Fruit fly (Drosophila melanogaster): ENCODE measurements around the gene CG13295.
A peak's percentile ranks its signal among the peaks of the same experiment; 100 is the strongest.

Gene CG13295

DNA sequence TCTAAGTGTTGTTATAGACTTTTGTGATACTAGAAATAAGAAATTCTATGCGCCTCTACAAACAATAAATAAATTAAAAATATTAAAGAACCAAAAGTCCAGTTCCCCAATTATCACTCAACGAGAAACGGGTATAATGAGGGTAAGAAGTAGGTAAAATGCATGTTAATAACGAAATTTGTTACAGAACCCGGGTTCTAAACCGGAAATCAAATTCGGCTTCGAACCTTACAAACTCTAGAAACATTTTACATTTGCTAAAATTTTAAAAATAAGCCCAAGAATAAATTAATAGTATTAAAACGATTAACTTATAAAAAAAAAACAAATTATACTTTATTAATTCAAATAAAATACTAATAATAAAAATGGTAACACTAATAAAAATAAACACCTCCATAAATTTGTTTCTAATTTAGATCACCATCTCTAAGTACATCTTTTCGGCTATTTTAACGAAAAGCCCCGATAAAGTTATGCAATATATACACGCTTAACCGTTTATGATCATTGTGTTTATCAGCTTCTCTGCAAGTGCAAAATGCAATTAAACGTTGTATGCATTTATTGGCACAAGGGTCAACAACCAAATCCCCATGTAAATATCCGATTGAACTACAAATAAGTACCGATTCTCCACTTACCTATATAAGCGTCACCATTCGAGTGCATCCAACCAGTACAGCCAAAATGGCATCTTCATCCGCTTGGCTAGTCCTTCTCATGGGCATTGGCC, 3.4 kb downstream of the CG13295 start, which contains the start of gene CG6602 (continued):
- TF ChIP-seq Atf6 (GFP tag; IDR thresholded peaks at IDR 0.05) = peak; percentile 17; the same call in 1 of the 2 replicates
- no peak for TF ChIP-seq sim (GFP tag; IDR thresholded peaks at IDR 0.05)
- peak; percentile 30 for TF ChIP-seq Sry-δ (GFP tag; optimal IDR thresholded peaks at IDR 0.05)
- TF ChIP-seq ken (GFP tag; IDR thresholded peaks at IDR 0.05) = peak; percentile 84
- no peak for TF ChIP-seq nerfin-1 (tag; optimal IDR thresholded peaks at IDR 0.05)
- TF ChIP-seq CTCF (GFP tag; optimal IDR thresholded peaks at IDR 0.05) = peak; percentile 83
- peak; percentile 58 for TF ChIP-seq CG9932 (GFP tag; IDR thresholded peaks at IDR 0.05)
- TF ChIP-seq ro (GFP tag; IDR thresholded peaks at IDR 0.05) = peak; percentile 23; the same call in 1 of the 2 replicates
- TF ChIP-seq emc (GFP tag; optimal IDR thresholded peaks at IDR 0.05) = peak; percentile 62
- TF ChIP-seq Gsc (GFP tag; IDR thresholded peaks at IDR 0.05) = no peak
- peak; percentile 68 for TF ChIP-seq al (GFP tag; IDR thresholded peaks at IDR 0.05)
- peak; percentile 99 for TF ChIP-seq Ets97D (GFP tag; optimal IDR thresholded peaks at IDR 0.05)
- peak; percentile 60 for TF ChIP-seq H2.0 (GFP tag; IDR thresholded peaks at IDR 0.05)
- TF ChIP-seq trh (GFP tag; optimal IDR thresholded peaks at IDR 0.05) = peak; percentile 30
- peak; percentile 71 for TF ChIP-seq dati (GFP tag; IDR thresholded peaks at IDR 0.05)
- TF ChIP-seq CG2678 (tag; optimal IDR thresholded peaks at IDR 0.05) = no peak
- TF ChIP-seq Meics (GFP tag; optimal IDR thresholded peaks at IDR 0.05) = peak; percentile 88
- TF ChIP-seq CG10274 (GFP tag; optimal IDR thresholded peaks at IDR 0.05) = peak; percentile 67
- no peak for TF ChIP-seq Hand (GFP tag; optimal IDR thresholded peaks at IDR 0.05)
- peak; percentile 81 for TF ChIP-seq CG13296 (GFP tag; optimal IDR thresholded peaks at IDR 0.05)
- peak; percentile 35 for TF ChIP-seq CG16815 (GFP tag; optimal IDR thresholded peaks at IDR 0.05)
- TF ChIP-seq CG8359 (GFP tag; optimal IDR thresholded peaks at IDR 0.05; ENCODE audit: borderline replicate concordance) = peak; percentile 51
- peak; percentile 28 for TF ChIP-seq CG1529 (GFP tag; optimal IDR thresholded peaks at IDR 0.05)
- peak; percentile 54 for TF ChIP-seq CG9727 (GFP tag; optimal IDR thresholded peaks at IDR 0.05)
- peak; percentile 34 for TF ChIP-seq CG15696 (tag; optimal IDR thresholded peaks at IDR 0.05)
- no peak for TF ChIP-seq nau (GFP tag; optimal IDR thresholded peaks at IDR 0.05)
- no peak for TF ChIP-seq sqz (GFP tag; optimal IDR thresholded peaks at IDR 0.05)
- TF ChIP-seq CG17186 (GFP tag; optimal IDR thresholded peaks at IDR 0.05) = no peak
- TF ChIP-seq ind (GFP tag; optimal IDR thresholded peaks at IDR 0.05) = peak; percentile 63
- peak; percentile 38 for TF ChIP-seq gsb-n (tag; optimal IDR thresholded peaks at IDR 0.05)
- TF ChIP-seq wek (GFP tag; optimal IDR thresholded peaks at IDR 0.05) = peak; percentile 6
- no peak for TF ChIP-seq CG13287 (GFP tag; IDR thresholded peaks at IDR 0.05; ENCODE audit: partially characterized antibody)
- no peak for TF ChIP-seq CG1832 (GFP tag; optimal IDR thresholded peaks at IDR 0.05)
- peak; percentile 14 for TF ChIP-seq org-1 (GFP tag; optimal IDR thresholded peaks at IDR 0.05)
- TF ChIP-seq cato (GFP tag; optimal IDR thresholded peaks at IDR 0.05; ENCODE audit: borderline replicate concordance) = peak; percentile 30
- TF ChIP-seq CG2889 (GFP tag; IDR thresholded peaks at IDR 0.05) = no peak
- peak; percentile 0 for TF ChIP-seq Sox102F (GFP tag; optimal IDR thresholded peaks at IDR 0.05)
- TF ChIP-seq CG14050 (GFP tag; IDR thresholded peaks at IDR 0.05) = peak; percentile 66
- peak; percentile 18; the same call in 1 of the 2 replicates for TF ChIP-seq Ravus (GFP tag; IDR thresholded peaks at IDR 0.05)
- peak; percentile 44 for TF ChIP-seq CG6254 (GFP tag; optimal IDR thresholded peaks at IDR 0.05)
- TF ChIP-seq ftz-f1 (GFP tag; optimal IDR thresholded peaks at IDR 0.05) = no peak
- TF ChIP-seq CG13424 (tag; optimal IDR thresholded peaks at IDR 0.05) = peak; percentile 16
- peak; percentile 38 for TF ChIP-seq CG15269 (tag; optimal IDR thresholded peaks at IDR 0.05)
- TF ChIP-seq Atf-2 (GFP tag; optimal IDR thresholded peaks at IDR 0.05) = no peak
- no peak for TF ChIP-seq Chrac-16 (GFP tag; optimal IDR thresholded peaks at IDR 0.05)
- peak; percentile 55 for TF ChIP-seq CG8089 (GFP tag; optimal IDR thresholded peaks at IDR 0.05)
- TF ChIP-seq CG8924 (tag; optimal IDR thresholded peaks at IDR 0.05) = no peak
- peak; percentile 80 for TF ChIP-seq Asciz (GFP tag; optimal IDR thresholded peaks at IDR 0.05)
- no peak for TF ChIP-seq CG31388 (GFP tag; optimal IDR thresholded peaks at IDR 0.05)
- no peak for TF ChIP-seq twi (tag; optimal IDR thresholded peaks at IDR 0.05)
